Worm (Caenorhabditis elegans) whole organism, late embryonic: ENCODE data around the gene fbxc-40.
"Not testable (repeated sequence)": the region's sequence is repeated elsewhere in the genome, so short reads cannot be mapped to it uniquely, and the experiment has no call there.

ENCODE experiments used
- Y22D7AL.16 ChIP-seq: sonication (generic microtip); optimal IDR thresholded peaks from 2 replicates; lab custom pipeline; 2016; ENCODE audit warnings: missing genetic modification characterization, missing compliant biosample characterization
- ceh-19 ChIP-seq: fragments of 200-800 bp; sonication (Bioruptor generic); optimal IDR thresholded peaks from 2 replicates; lab custom pipeline; 2018; ENCODE audit warnings: mild to moderate bottlenecking, missing genetic modification characterization, missing compliant biosample characterization
- ceh-9 ChIP-seq: sonication (generic microtip); optimal IDR thresholded peaks from 2 replicates; lab custom pipeline; 2016; ENCODE audit warnings: mild to moderate bottlenecking, missing genetic modification characterization, inconsistent platforms, missing compliant biosample characterization
- che-1 ChIP-seq: sonication (generic microtip); optimal IDR thresholded peaks from 2 replicates; lab custom pipeline; 2016; ENCODE audit warnings: mild to moderate bottlenecking, missing genetic modification characterization, missing compliant biosample characterization
- ets-4 ChIP-seq: sonication (generic microtip); optimal IDR thresholded peaks from 2 replicates; lab custom pipeline; 2016; ENCODE audit warnings: missing genetic modification characterization, missing compliant biosample characterization
- fax-1 ChIP-seq: sonication (generic microtip); optimal IDR thresholded peaks from 2 replicates; lab custom pipeline; 2016; ENCODE audit warnings: missing genotype, missing genetic modification characterization, missing compliant biosample characterization
- hlh-8 ChIP-seq: sonication (generic microtip); optimal IDR thresholded peaks from 2 replicates; lab custom pipeline; 2016; ENCODE audit warnings: missing genotype, missing genetic modification characterization, missing compliant biosample characterization
- nfya-1 ChIP-seq: sonication (generic microtip); optimal IDR thresholded peaks from 2 replicates; lab custom pipeline; 2017; ENCODE audit warnings: missing genetic modification characterization, mild to moderate bottlenecking, missing compliant biosample characterization, antibody characterized with exemption, moderate library complexity
- pqm-1 ChIP-seq: sonication (generic microtip); optimal IDR thresholded peaks from 2 replicates; lab custom pipeline; 2016; ENCODE audit warnings: missing genetic modification characterization, missing compliant biosample characterization
- pros-1 ChIP-seq: fragments of 150-350 bp; optimal IDR thresholded peaks from 2 replicates; lab custom pipeline; 2014; ENCODE audit warnings: missing biosample characterization, missing genetic modification reagents, missing genetic modification characterization
- rnt-1 ChIP-seq: sonication (generic microtip); optimal IDR thresholded peaks from 2 replicates; lab custom pipeline; 2016; ENCODE audit warnings: missing genetic modification characterization, missing compliant biosample characterization
- sdc-2 ChIP-seq: sonication (generic microtip); optimal IDR thresholded peaks from 2 replicates; lab custom pipeline; 2016; ENCODE audit warnings: missing genotype, missing genetic modification characterization, missing compliant biosample characterization
- unc-3 ChIP-seq, 2 experiments: fragments of 200-800 bp in 1 of 2; sonication (Bioruptor generic) in 1 of 2; sonication (generic microtip) in 1 of 2; conservative IDR thresholded peaks in 1 of 2; optimal IDR thresholded peaks in 1 of 2; 2 replicates each; pipeline versions ENCODE4 v1.3.6 to Lab custom; 2016 to 2022; ENCODE audit warnings: missing compliant biosample characterization in 2 of 2, missing genetic modification characterization in 2 of 2, missing genetic modification reagents in 1 of 2

DNA sequence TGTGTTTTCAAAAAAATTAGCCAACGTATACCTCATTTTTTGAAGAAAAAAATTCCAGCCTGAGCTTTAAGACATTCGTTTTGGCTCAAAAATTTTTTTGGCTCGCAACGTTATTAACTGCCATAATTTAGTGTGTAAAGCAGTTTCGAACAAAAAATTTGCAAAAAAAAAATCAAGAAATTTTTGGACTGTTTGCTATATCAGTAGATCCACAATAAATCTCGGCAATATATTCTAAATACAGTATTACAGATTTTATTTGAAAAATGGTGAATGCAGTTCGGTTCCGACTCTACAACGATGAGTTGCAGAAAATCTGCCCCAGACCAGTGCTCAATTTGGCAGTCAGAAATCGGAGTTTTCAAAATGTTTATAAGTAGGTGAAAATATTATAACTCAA is 17.7 kb upstream of the fbxc-40 start, which contains the start of gene C32B5.6:
- not testable (repeated sequence) for TF ChIP-seq sdc-2 (tag; lab: Kevin White, UChicago); ets-4 (tag; lab: Kevin White, UChicago); pros-1 (tag; lab: Kevin White, UChicago); Y22D7AL.16 (tag; lab: Kevin White, UChicago); rnt-1 (tag; lab: Kevin White, UChicago); pqm-1; unc-3 (GFP tag; conservative IDR thresholded peaks at IDR 0.05; lab: Robert Waterston, UW); unc-3 (tag; optimal IDR thresholded peaks at IDR 0.05; lab: Kevin White, UChicago); che-1 (tag; lab: Kevin White, UChicago); nfya-1 (tag; lab: Kevin White, UChicago); hlh-8; ceh-9 (tag; lab: Kevin White, UChicago); fax-1 (tag; lab: Kevin White, UChicago); ceh-19
